Worm (Caenorhabditis elegans) whole organism, young adult: ENCODE results near the gene ent-2.
A peak's percentile ranks its signal among the peaks of the same experiment; 100 is the strongest.

Experiments used
- B0035.1 ChIP-seq: sonication (generic microtip); optimal IDR thresholded peaks from 2 replicates; lab custom pipeline; 2016; ENCODE audit warnings: missing genetic modification characterization, mild to moderate bottlenecking, missing compliant biosample characterization, missing genotype, missing genetic modification reagents
- C06A6.2 ChIP-seq: fragments of 200-800 bp; sonication (Bioruptor generic); conservative IDR thresholded peaks from 2 replicates; pipeline ENCODE4 v1.3.6; 2022; ENCODE audit warnings: missing genetic modification characterization, missing compliant biosample characterization
- F10E7.11 ChIP-seq: sonication (generic microtip); optimal IDR thresholded peaks from 2 replicates; lab custom pipeline; 2017; ENCODE audit warnings: mild to moderate bottlenecking, missing genetic modification characterization, moderate library complexity, missing compliant biosample characterization
- K12H6.12 ChIP-seq: fragments of 200-800 bp; sonication (Bioruptor generic); optimal IDR thresholded peaks from 2 replicates; lab custom pipeline; 2018; ENCODE audit warnings: mild to moderate bottlenecking, missing genetic modification characterization, missing compliant biosample characterization
- Y53F4B.3 ChIP-seq: fragments of 200-800 bp; sonication (Bioruptor generic); IDR thresholded peaks from 2 replicates; pipeline ENCODE4 v1.3.6; 2022; ENCODE audit warnings: missing genetic modification reagents, missing genetic modification characterization, missing compliant biosample characterization
- ZK185.1 ChIP-seq: sonication (generic microtip); optimal IDR thresholded peaks from 2 replicates; lab custom pipeline; 2016; ENCODE audit warnings: mild to moderate bottlenecking, missing genetic modification characterization, missing compliant biosample characterization; ENCODE audit not compliant: poor library complexity, severe bottlenecking
- akir-1 ChIP-seq: fragments of 200-800 bp; sonication (Bioruptor generic); optimal IDR thresholded peaks from 2 replicates; lab custom pipeline; 2018; ENCODE audit warnings: mild to moderate bottlenecking, missing genetic modification characterization, moderate library complexity, missing compliant biosample characterization
- aptf-3 ChIP-seq: fragments of 200-800 bp; sonication (Bioruptor generic); IDR thresholded peaks from 2 replicates; pipeline ENCODE4 v1.3.6; 2022; ENCODE audit warnings: missing genetic modification characterization, missing compliant biosample characterization
- atf-7 ChIP-seq: sonication (generic microtip); optimal IDR thresholded peaks from 2 replicates; lab custom pipeline; 2017; ENCODE audit warnings: mild to moderate bottlenecking, missing genetic modification characterization, missing compliant biosample characterization
- athp-1 ChIP-seq: sonication (generic microtip); optimal IDR thresholded peaks from 2 replicates; lab custom pipeline; 2017; ENCODE audit warnings: mild to moderate bottlenecking, missing genetic modification characterization, missing compliant biosample characterization
- attf-3 ChIP-seq: fragments of 200-800 bp; sonication (Bioruptor generic); conservative IDR thresholded peaks from 2 replicates; pipeline ENCODE4 v1.3.6; 2022; ENCODE audit warnings: missing genetic modification reagents, missing genetic modification characterization, missing compliant biosample characterization
- attf-5 ChIP-seq: fragments of 200-800 bp; sonication (Bioruptor generic); optimal IDR thresholded peaks from 2 replicates; lab custom pipeline; 2018; ENCODE audit warnings: mild to moderate bottlenecking, missing genetic modification characterization, missing compliant biosample characterization
- attf-6 ChIP-seq: fragments of 200-800 bp; sonication (Bioruptor generic); IDR thresholded peaks from 2 replicates; pipeline ENCODE4 v1.3.6; 2022; ENCODE audit warnings: missing genetic modification reagents, missing genetic modification characterization, missing compliant biosample characterization
- cebp-1 ChIP-seq, 2 experiments: fragments of 200-800 bp in 1 of 2; sonication (Bioruptor generic) in 1 of 2; sonication (generic microtip) in 1 of 2; IDR thresholded peaks in 1 of 2; optimal IDR thresholded peaks in 1 of 2; 2 replicates each; pipeline versions ENCODE4 v1.3.6 to Lab custom; 2017 to 2022; ENCODE audit warnings: missing compliant biosample characterization in 2 of 2, missing genetic modification characterization in 2 of 2, mild to moderate bottlenecking in 1 of 2, missing genetic modification reagents in 1 of 2, moderate library complexity in 1 of 2
- ceh-27 ChIP-seq: fragments of 200-800 bp; sonication (Bioruptor generic); optimal IDR thresholded peaks from 2 replicates; lab custom pipeline; 2018; ENCODE audit warnings: mild to moderate bottlenecking, missing genetic modification characterization, moderate library complexity, missing compliant biosample characterization
- chd-7 ChIP-seq: sonication (generic microtip); optimal IDR thresholded peaks from 2 replicates; lab custom pipeline; 2016; ENCODE audit warnings: mild to moderate bottlenecking, missing genetic modification characterization, moderate library complexity, missing compliant biosample characterization
- die-1 ChIP-seq: sonication (generic microtip); optimal IDR thresholded peaks from 2 replicates; lab custom pipeline; 2016; ENCODE audit warnings: missing genotype, mild to moderate bottlenecking, missing genetic modification characterization, missing compliant biosample characterization
- dox-1 ChIP-seq: fragments of 200-800 bp; sonication (Bioruptor generic); IDR thresholded peaks from 2 replicates; pipeline ENCODE4 v1.3.6; 2022; ENCODE audit warnings: missing genetic modification reagents, missing genetic modification characterization, missing compliant biosample characterization
- egl-18 ChIP-seq: fragments of 200-800 bp; sonication (Bioruptor generic); IDR thresholded peaks from 2 replicates; pipeline ENCODE4 v1.3.6; 2022; ENCODE audit warnings: missing genetic modification reagents, missing genetic modification characterization, missing compliant biosample characterization
- egrh-3 ChIP-seq: fragments of 200-800 bp; sonication (Bioruptor generic); IDR thresholded peaks from 2 replicates; pipeline ENCODE4 v1.3.6; 2022; ENCODE audit warnings: missing genetic modification reagents, missing genetic modification characterization, missing compliant biosample characterization
- gei-17 ChIP-seq: fragments of 200-800 bp; sonication (Bioruptor generic); optimal IDR thresholded peaks from 2 replicates; lab custom pipeline; 2018; ENCODE audit warnings: mild to moderate bottlenecking, missing genetic modification characterization, missing compliant biosample characterization
- him-1 ChIP-seq: sonication (generic microtip); optimal IDR thresholded peaks from 2 replicates; lab custom pipeline; 2016; ENCODE audit warnings: missing genotype, missing genetic modification reagents, missing genetic modification characterization, missing compliant biosample characterization
- hmg-1.2 ChIP-seq: fragments of 200-800 bp; sonication (Bioruptor generic); IDR thresholded peaks from 2 replicates; pipeline ENCODE4 v1.3.6; 2022; ENCODE audit warnings: missing genetic modification reagents, missing genetic modification characterization, missing compliant biosample characterization
- hmg-20 ChIP-seq: fragments of 200-800 bp; sonication (Bioruptor generic); IDR thresholded peaks from 2 replicates; pipeline ENCODE4 v1.3.6; 2022; ENCODE audit warnings: missing genetic modification reagents, missing genetic modification characterization, missing compliant biosample characterization
- hsf-1 ChIP-seq: fragments of 200-800 bp; sonication (Bioruptor generic); IDR thresholded peaks from 2 replicates; pipeline ENCODE4 v1.3.6; 2022; ENCODE audit warnings: missing genetic modification reagents, missing genetic modification characterization, missing compliant biosample characterization
- let-526 ChIP-seq: fragments of 200-800 bp; sonication (Bioruptor generic); IDR thresholded peaks from 2 replicates; pipeline ENCODE4 v1.3.6; 2022; ENCODE audit warnings: missing genetic modification reagents, missing genetic modification characterization, missing compliant biosample characterization
- lin-26 ChIP-seq: fragments of 200-800 bp; sonication (Bioruptor generic); IDR thresholded peaks from 2 replicates; pipeline ENCODE4 v1.3.6; 2022; ENCODE audit warnings: missing genetic modification reagents, missing genetic modification characterization, missing compliant biosample characterization
- madf-8 ChIP-seq: fragments of 200-800 bp; sonication (Bioruptor generic); conservative IDR thresholded peaks from 2 replicates; pipeline ENCODE4 v1.3.6; 2022; ENCODE audit warnings: missing genetic modification reagents, missing genetic modification characterization, missing compliant biosample characterization
- mcd-1 ChIP-seq: fragments of 200-800 bp; sonication (Bioruptor generic); IDR thresholded peaks from 2 replicates; pipeline ENCODE4 v1.3.6; 2022; ENCODE audit warnings: missing genetic modification reagents, missing genetic modification characterization, missing compliant biosample characterization
- mel-28 ChIP-seq: sonication (generic microtip); optimal IDR thresholded peaks from 2 replicates; lab custom pipeline; 2016; ENCODE audit warnings: borderline replicate concordance, mild to moderate bottlenecking, missing genetic modification characterization, missing compliant biosample characterization
- pbrm-1 ChIP-seq: fragments of 200-800 bp; sonication (Bioruptor generic); IDR thresholded peaks from 2 replicates; pipeline ENCODE4 v1.3.6; 2022; ENCODE audit warnings: missing genetic modification reagents, missing genetic modification characterization, missing compliant biosample characterization
- pha-4 ChIP-seq: fragments of 150-350 bp; sonication (generic microtip); optimal IDR thresholded peaks from 2 replicates; lab custom pipeline; 2014; ENCODE audit warnings: missing biosample characterization, missing genetic modification reagents, missing genetic modification characterization
- rcor-1 ChIP-seq: fragments of 200-800 bp; sonication (Bioruptor generic); IDR thresholded peaks from 2 replicates; pipeline ENCODE4 v1.3.6; 2022; ENCODE audit warnings: missing genetic modification reagents, missing genetic modification characterization, missing compliant biosample characterization
- rec-8 ChIP-seq, 2 experiments: sonication (generic microtip); optimal IDR thresholded peaks; 2 replicates each; lab custom pipeline; 2016; ENCODE audit warnings: mild to moderate bottlenecking in 2 of 2, missing genetic modification characterization in 2 of 2, missing genetic modification reagents in 2 of 2, missing genotype in 2 of 2, missing biosample characterization in 1 of 2, missing compliant biosample characterization in 1 of 2, moderate library complexity in 1 of 2
- sdz-38 ChIP-seq: sonication (generic microtip); optimal IDR thresholded peaks from 2 replicates; lab custom pipeline; 2016; ENCODE audit warnings: missing genotype, missing genetic modification characterization, missing compliant biosample characterization
- snpc-1.1 ChIP-seq: sonication (generic microtip); optimal IDR thresholded peaks from 2 replicates; lab custom pipeline; 2017; ENCODE audit warnings: missing genetic modification characterization, mild to moderate bottlenecking, missing compliant biosample characterization, antibody characterized with exemption, moderate library complexity, missing genotype, missing genetic modification reagents; ENCODE audit not compliant: insufficient read depth
- snpc-4 ChIP-seq, 5 experiments: fragments of 150-350 bp in 1 of 5; sonication (generic microtip) in 4 of 5; optimal IDR thresholded peaks; 2 replicates each; lab custom pipeline; 2014 to 2018; ENCODE audit warnings: missing genetic modification characterization in 5 of 5, missing biosample characterization in 3 of 5, antibody characterized with exemption in 2 of 5, mild to moderate bottlenecking in 2 of 5, missing compliant biosample characterization in 2 of 5, missing genotype in 2 of 5, moderate library complexity in 2 of 5, missing genetic modification reagents in 1 of 5
- sptf-2 ChIP-seq: fragments of 200-800 bp; sonication (Bioruptor generic); optimal IDR thresholded peaks from 2 replicates; lab custom pipeline; 2018; ENCODE audit warnings: mild to moderate bottlenecking, missing genetic modification characterization, missing compliant biosample characterization
- unc-62 ChIP-seq: fragments of 150-350 bp; optimal IDR thresholded peaks from 2 replicates; lab custom pipeline; 2014; ENCODE audit warnings: missing biosample characterization, missing genetic modification reagents, missing genetic modification characterization
- ztf-18 ChIP-seq: sonication (generic microtip); optimal IDR thresholded peaks from 2 replicates; lab custom pipeline; 2016; ENCODE audit warnings: missing genotype, mild to moderate bottlenecking, missing genetic modification characterization, missing compliant biosample characterization
- ztf-22 ChIP-seq: fragments of 200-800 bp; sonication (Bioruptor generic); optimal IDR thresholded peaks from 2 replicates; lab custom pipeline; 2018; ENCODE audit warnings: mild to moderate bottlenecking, missing genetic modification characterization, moderate library complexity, missing compliant biosample characterization
- ztf-26 ChIP-seq: sonication (generic microtip); optimal IDR thresholded peaks from 2 replicates; lab custom pipeline; 2017; ENCODE audit warnings: missing genetic modification characterization, missing compliant biosample characterization

Gene ent-2

ce11 chrX:15606585-15607276 lies 5.9 kb downstream of the ent-2 start, which contains the start of gene rab-14 (continued):
- no peak for TF ChIP-seq snpc-1.1
- TF ChIP-seq unc-62 (GFP tag; lab: Kevin White, UChicago) = peak; percentile 12
- TF ChIP-seq dox-1 (GFP tag; lab: Robert Waterston, UW) = peak; percentile 20; the same call in 1 of the 2 replicates
- peak; percentile 33; the same call in 1 of the 2 replicates for TF ChIP-seq pbrm-1 (GFP tag; lab: Robert Waterston, UW)
- peak; percentile 41; the same call in 1 of the 2 replicates for TF ChIP-seq C06A6.2 (GFP tag; lab: Robert Waterston, UW)
- TF ChIP-seq, all 124 proteins: peak for 27

- TF ChIP-seq attf-6 (GFP tag; lab: Robert Waterston, UW) (no peak), rec-8 (tag; optimal IDR thresholded peaks at IDR 0.05; lab: Kevin White, UChicago) (no peak), Y53F4B.3 (GFP tag; lab: Robert Waterston, UW) (no peak), akir-1 (no peak), attf-3 (GFP tag; lab: Robert Waterston, UW) (peak; percentile 31; the same call in 1 of the 2 replicates), athp-1 (no peak), attf-5 (peak; percentile 95), hsf-1 (GFP tag; lab: Robert Waterston, UW) (peak; percentile 77), gei-17 (GFP tag; lab: Kevin White, UChicago) (peak; percentile 75), snpc-1.1 (no peak), pha-4 (tag; lab: Kevin White, UChicago) (peak; percentile 92), hmg-1.2 (peak; percentile 65), lin-26 (GFP tag; lab: Robert Waterston, UW) (peak; percentile 83), him-1 (no peak), C06A6.2 (GFP tag; lab: Robert Waterston, UW) (peak; percentile 87), egl-18 (no peak), mel-28 (tag; lab: Kevin White, UChicago) (no peak), die-1 (tag; lab: Kevin White, UChicago) (no peak), ztf-18 (peak; percentile 71), aptf-3 (GFP tag; lab: Robert Waterston, UW) (no peak), atf-7 (tag; lab: Kevin White, UChicago) (peak; percentile 92), ZK185.1 (tag; lab: Kevin White, UChicago) (peak; percentile 84), K12H6.12 (peak; percentile 92), rcor-1 (GFP tag; lab: Robert Waterston, UW) (peak; percentile 69), mcd-1 (GFP tag; lab: Robert Waterston, UW) (peak; percentile 79), ztf-22 (GFP tag; lab: Kevin White, UChicago) (peak; percentile 87), let-526 (peak; percentile 88), chd-7 (tag; lab: Kevin White, UChicago) (peak; percentile 83), B0035.1 (tag; lab: Kevin White, UChicago) (peak; percentile 21), snpc-4 (GFP tag; optimal IDR thresholded peaks at IDR 0.05; lab: Kevin White, UChicago) (peak; percentile 18), snpc-4 (tag; optimal IDR thresholded peaks at IDR 0.05; lab: Kevin White, UChicago) (peak; percentile 13 to 74 (median 66)), sdz-38 (tag; lab: Kevin White, UChicago) (no peak), madf-8 (no peak), unc-62 (GFP tag; lab: Kevin White, UChicago) (peak; percentile 93), F10E7.11 (tag; lab: Kevin White, UChicago) (no peak), sptf-2 (GFP tag; lab: Kevin White, UChicago) (no peak), ztf-26 (tag; lab: Kevin White, UChicago) (peak; percentile 92), hmg-20 (0 out of 2 replicates have a peak, but pooled peaks have one; percentile 35), egrh-3 (peak; percentile 68), cebp-1 (GFP tag; IDR thresholded peaks at IDR 0.05; lab: Robert Waterston, UW) (peak; percentile 100), cebp-1 (tag; optimal IDR thresholded peaks at IDR 0.05; lab: Kevin White, UChicago) (peak; percentile 100), ceh-27 (GFP tag; lab: Kevin White, UChicago) (peak; percentile 86)
These were observed 6.7 kb downstream of the ent-2 start, which contains the start of gene nipi-3 for ce11 chrX:15607498-15608019. nipi-3 (plus strand) TSS chrX:15607969.
